Worm (Caenorhabditis elegans) whole organism, late embryonic: Measurements from ENCODE around the gene tag-243.

Experiments used
- ama-1 ChIP-seq: fragments of 150-350 bp; optimal IDR thresholded peaks from 2 replicates; lab custom pipeline; 2014
- ceh-48 ChIP-seq: sonication (generic microtip); optimal IDR thresholded peaks from 2 replicates; lab custom pipeline; 2016; ENCODE audit warnings: missing genetic modification characterization, inconsistent platforms, missing compliant biosample characterization
- dve-1 ChIP-seq: sonication (generic microtip); optimal IDR thresholded peaks from 2 replicates; lab custom pipeline; 2017; ENCODE audit warnings: antibody characterized with exemption, mild to moderate bottlenecking, missing genetic modification characterization, missing compliant biosample characterization
- ets-4 ChIP-seq: sonication (generic microtip); optimal IDR thresholded peaks from 2 replicates; lab custom pipeline; 2016; ENCODE audit warnings: missing genetic modification characterization, missing compliant biosample characterization
- fkh-10 ChIP-seq: fragments of 150-350 bp; optimal IDR thresholded peaks from 2 replicates; lab custom pipeline; 2014; ENCODE audit warnings: missing biosample characterization, missing genetic modification reagents, missing genetic modification characterization
- nhr-11 ChIP-seq: fragments of 150-350 bp; optimal IDR thresholded peaks from 2 replicates; lab custom pipeline; 2014; ENCODE audit warnings: missing biosample characterization, missing genetic modification characterization
- pqm-1 ChIP-seq: sonication (generic microtip); optimal IDR thresholded peaks from 2 replicates; lab custom pipeline; 2016; ENCODE audit warnings: missing genetic modification characterization, missing compliant biosample characterization
- pros-1 ChIP-seq: fragments of 150-350 bp; optimal IDR thresholded peaks from 2 replicates; lab custom pipeline; 2014; ENCODE audit warnings: missing biosample characterization, missing genetic modification reagents, missing genetic modification characterization
- sdc-2 ChIP-seq: sonication (generic microtip); optimal IDR thresholded peaks from 2 replicates; lab custom pipeline; 2016; ENCODE audit warnings: missing genotype, missing genetic modification characterization, missing compliant biosample characterization
- sox-2 ChIP-seq: fragments of 200-800 bp; sonication (Bioruptor generic); IDR thresholded peaks from 2 replicates; pipeline ENCODE4 v1.3.6; 2022; ENCODE audit warnings: missing genetic modification reagents, missing genetic modification characterization, missing compliant biosample characterization
- tbx-2 ChIP-seq: sonication (generic microtip); optimal IDR thresholded peaks from 2 replicates; lab custom pipeline; 2016; ENCODE audit warnings: missing genetic modification characterization, missing compliant biosample characterization

ce11 chrIII:4679963-4680484 is 8.2 kb downstream of the tag-243 start, which contains the start of gene srg-11:
- TF ChIP-seq pros-1 (tag; lab: Kevin White, UChicago) (no peak), sox-2 (GFP tag; lab: Robert Waterston, UW) (no peak), tbx-2 (tag; lab: Kevin White, UChicago) (no peak), sdc-2 (tag; lab: Kevin White, UChicago) (no peak), ets-4 (tag; lab: Kevin White, UChicago) (no peak), ama-1 (no peak), ceh-48 (tag; lab: Kevin White, UChicago) (no peak), fkh-10 (GFP tag; lab: Kevin White, UChicago) (no peak), dve-1 (tag; lab: Kevin White, UChicago) (no peak), nhr-11 (tag; lab: Kevin White, UChicago) (no peak), pqm-1 (tag; lab: Kevin White, UChicago) (no peak)
